Fruit fly (Drosophila melanogaster) whole organism, prepupa: ENCODE results near the gene Surf1.
A peak's percentile ranks its signal among the peaks of the same experiment; 100 is the strongest.

Experiments
- Blimp-1 ChIP-seq: fragments of 200-800 bp; sonication (Bioruptor generic); optimal IDR thresholded peaks from 3 replicates; lab custom pipeline; 2017; ENCODE audit warnings: missing biosample characterization, missing genetic modification characterization, mild to moderate bottlenecking, moderate library complexity, missing genetic modification reagents
- CG10631 ChIP-seq: fragments of 200-800 bp; sonication (Bioruptor generic); optimal IDR thresholded peaks from 2 replicates; lab custom pipeline; 2016; ENCODE audit warnings: missing biosample characterization, missing genetic modification characterization
- CG11294 ChIP-seq: fragments of 200-800 bp; sonication (Bioruptor generic); IDR thresholded peaks from 2 replicates; pipeline ENCODE4 v1.3.6; 2022; ENCODE audit warnings: missing biosample characterization, missing genetic modification characterization
- CG11902 ChIP-seq: fragments of 200-800 bp; sonication (Bioruptor generic); optimal IDR thresholded peaks from 3 replicates; lab custom pipeline; 2016; ENCODE audit warnings: missing biosample characterization, missing genetic modification characterization
- CG15336 ChIP-seq: fragments of 200-800 bp; sonication (Bioruptor generic); IDR thresholded peaks from 2 replicates; pipeline ENCODE4 v1.3.6; 2022; ENCODE audit warnings: missing biosample characterization, missing genetic modification characterization
- CG16779 ChIP-seq: fragments of 200-800 bp; sonication (Bioruptor generic); optimal IDR thresholded peaks from 3 replicates; lab custom pipeline; 2017; ENCODE audit warnings: missing biosample characterization, mild to moderate bottlenecking, missing genetic modification characterization
- CG3032 ChIP-seq: fragments of 200-800 bp; optimal IDR thresholded peaks from 2 replicates; lab custom pipeline; 2019; ENCODE audit warnings: missing biosample characterization, mild to moderate bottlenecking, missing genetic modification characterization, moderate library complexity
- CG31627 ChIP-seq: fragments of 200-800 bp; sonication (Bioruptor generic); optimal IDR thresholded peaks from 3 replicates; lab custom pipeline; 2016; ENCODE audit warnings: missing biosample characterization, missing genetic modification characterization
- CG34406 ChIP-seq: fragments of 200-800 bp; sonication (Bioruptor generic); optimal IDR thresholded peaks from 3 replicates; lab custom pipeline; 2016; ENCODE audit warnings: missing biosample characterization, missing genetic modification characterization
- CG4318 ChIP-seq: fragments of 200-800 bp; sonication (Bioruptor generic); optimal IDR thresholded peaks from 3 replicates; lab custom pipeline; 2017; ENCODE audit warnings: missing biosample characterization, mild to moderate bottlenecking, missing genetic modification characterization
- CG6163 ChIP-seq: fragments of 200-800 bp; sonication (Bioruptor generic); IDR thresholded peaks from 3 replicates; pipeline ENCODE4 v1.3.6; 2022; ENCODE audit warnings: missing biosample characterization, missing genetic modification characterization
- CG6276 ChIP-seq: fragments of 200-800 bp; sonication (Bioruptor generic); optimal IDR thresholded peaks from 2 replicates; lab custom pipeline; 2017; ENCODE audit warnings: missing biosample characterization, mild to moderate bottlenecking, missing genetic modification characterization
- CG6792 ChIP-seq: fragments of 200-800 bp; sonication (Bioruptor generic); optimal IDR thresholded peaks from 3 replicates; lab custom pipeline; 2016; ENCODE audit warnings: missing biosample characterization, missing genetic modification characterization
- CG6854 ChIP-seq: fragments of 200-800 bp; sonication (Bioruptor generic); optimal IDR thresholded peaks from 2 replicates; lab custom pipeline; 2017; ENCODE audit warnings: missing biosample characterization, mild to moderate bottlenecking, missing genetic modification characterization
- CG7368 ChIP-seq: fragments of 200-800 bp; sonication (Bioruptor generic); optimal IDR thresholded peaks from 3 replicates; lab custom pipeline; 2016; ENCODE audit warnings: missing biosample characterization, missing genetic modification characterization
- CG8632 ChIP-seq: fragments of 200-800 bp; sonication (Bioruptor generic); optimal IDR thresholded peaks from 3 replicates; lab custom pipeline; 2016; ENCODE audit warnings: missing biosample characterization, missing genetic modification characterization
- CG9139 ChIP-seq: fragments of 200-800 bp; sonication (Bioruptor generic); optimal IDR thresholded peaks from 3 replicates; lab custom pipeline; 2017; ENCODE audit warnings: missing biosample characterization, mild to moderate bottlenecking, missing genetic modification characterization
- Eip75B ChIP-seq: fragments of 200-800 bp; sonication (Bioruptor generic); optimal IDR thresholded peaks from 3 replicates; lab custom pipeline; 2016; ENCODE audit warnings: missing biosample characterization, missing genetic modification characterization
- Eip78C ChIP-seq: fragments of 200-800 bp; sonication (Bioruptor generic); peaks from one replicate; lab custom pipeline; 2016; ENCODE audit warnings: missing biosample characterization, missing genetic modification characterization
- Eip93F ChIP-seq: fragments of 200-800 bp; sonication (Bioruptor generic); optimal IDR thresholded peaks from 2 replicates; lab custom pipeline; 2016; ENCODE audit warnings: missing biosample characterization, mild to moderate bottlenecking, missing genetic modification characterization
- Ets21C ChIP-seq: fragments of 200-800 bp; sonication (Bioruptor generic); optimal IDR thresholded peaks from 3 replicates; lab custom pipeline; 2016; ENCODE audit warnings: missing biosample characterization, missing genetic modification characterization
- Ets96B ChIP-seq: fragments of 200-800 bp; optimal IDR thresholded peaks from 2 replicates; lab custom pipeline; 2019; ENCODE audit warnings: missing biosample characterization, mild to moderate bottlenecking, missing genetic modification characterization, moderate library complexity
- Hr39 ChIP-seq: fragments of 200-800 bp; sonication (Bioruptor generic); optimal IDR thresholded peaks from 2 replicates; lab custom pipeline; 2016; ENCODE audit warnings: missing biosample characterization, missing genetic modification characterization
- Hr4 ChIP-seq: fragments of 200-800 bp; sonication (Bioruptor generic); optimal IDR thresholded peaks from 3 replicates; lab custom pipeline; 2016; ENCODE audit warnings: missing biosample characterization, missing genetic modification characterization
- Lpt ChIP-seq: fragments of 200-800 bp; sonication (Bioruptor generic); optimal IDR thresholded peaks from 3 replicates; lab custom pipeline; 2016; ENCODE audit warnings: missing biosample characterization, missing genetic modification characterization
- Met ChIP-seq: fragments of 200-800 bp; sonication (Bioruptor generic); optimal IDR thresholded peaks from 3 replicates; lab custom pipeline; 2016; ENCODE audit warnings: missing biosample characterization, missing genetic modification characterization
- OdsH ChIP-seq: fragments of 200-800 bp; sonication (Bioruptor generic); optimal IDR thresholded peaks from 3 replicates; lab custom pipeline; 2016; ENCODE audit warnings: missing biosample characterization, missing genetic modification characterization
- Smox ChIP-seq: fragments of 200-800 bp; sonication (Bioruptor generic); optimal IDR thresholded peaks from 3 replicates; lab custom pipeline; 2016; ENCODE audit warnings: missing biosample characterization, missing genetic modification characterization
- Sox102F ChIP-seq: fragments of 200-800 bp; sonication (Bioruptor generic); optimal IDR thresholded peaks from 2 replicates; lab custom pipeline; 2016; ENCODE audit warnings: missing biosample characterization, mild to moderate bottlenecking, missing genetic modification characterization
- Sox14 ChIP-seq: fragments of 200-800 bp; sonication (Bioruptor generic); optimal IDR thresholded peaks from 3 replicates; lab custom pipeline; 2016; ENCODE audit warnings: missing biosample characterization, missing genetic modification characterization
- achi ChIP-seq: fragments of 200-800 bp; sonication (Bioruptor generic); optimal IDR thresholded peaks from 3 replicates; lab custom pipeline; 2016; ENCODE audit warnings: missing biosample characterization, missing genetic modification characterization
- acj6 ChIP-seq: fragments of 200-800 bp; sonication (Bioruptor generic); optimal IDR thresholded peaks from 3 replicates; lab custom pipeline; 2016; ENCODE audit warnings: missing biosample characterization, missing genetic modification characterization
- cyc ChIP-seq: fragments of 200-800 bp; sonication (Bioruptor generic); optimal IDR thresholded peaks from 3 replicates; lab custom pipeline; 2016; ENCODE audit warnings: missing biosample characterization, missing genetic modification characterization
- dac ChIP-seq: fragments of 200-800 bp; sonication (Bioruptor generic); optimal IDR thresholded peaks from 2 replicates; lab custom pipeline; 2017; ENCODE audit warnings: missing biosample characterization, mild to moderate bottlenecking, missing genetic modification characterization
- dsx ChIP-seq: fragments of 200-800 bp; optimal IDR thresholded peaks from 3 replicates; lab custom pipeline; 2019; ENCODE audit warnings: missing biosample characterization, mild to moderate bottlenecking, missing genetic modification characterization, moderate library complexity; ENCODE audit not compliant: poor library complexity, severe bottlenecking
- eg ChIP-seq: fragments of 200-800 bp; sonication (Bioruptor generic); IDR thresholded peaks from 3 replicates; pipeline ENCODE4 v1.3.6; 2022; ENCODE audit warnings: missing biosample characterization, missing genetic modification characterization
- fd59A ChIP-seq: fragments of 200-800 bp; sonication (Bioruptor generic); optimal IDR thresholded peaks from 2 replicates; lab custom pipeline; 2017; ENCODE audit warnings: missing biosample characterization, mild to moderate bottlenecking, missing genetic modification characterization, missing genetic modification reagents
- fd85E ChIP-seq: fragments of 200-800 bp; sonication (Bioruptor generic); optimal IDR thresholded peaks from 3 replicates; lab custom pipeline; 2016; ENCODE audit warnings: missing biosample characterization, missing genetic modification characterization
- lz ChIP-seq: fragments of 200-800 bp; sonication (Bioruptor generic); optimal IDR thresholded peaks from 3 replicates; lab custom pipeline; 2016; ENCODE audit warnings: missing biosample characterization, missing genetic modification characterization
- net ChIP-seq: fragments of 200-800 bp; sonication (Bioruptor generic); optimal IDR thresholded peaks from 3 replicates; lab custom pipeline; 2016; ENCODE audit warnings: missing biosample characterization, missing genetic modification characterization
- pdm3 ChIP-seq: fragments of 200-800 bp; sonication (Bioruptor generic); optimal IDR thresholded peaks from 3 replicates; lab custom pipeline; 2016; ENCODE audit warnings: missing biosample characterization, missing genetic modification characterization
- salr ChIP-seq, 2 experiments: fragments of 200-800 bp; sonication (Bioruptor generic); optimal IDR thresholded peaks; 3 replicates each; lab custom pipeline; 2016 to 2018; ENCODE audit warnings: missing biosample characterization in 2 of 2, missing genetic modification characterization in 2 of 2, mild to moderate bottlenecking in 1 of 2
- spab ChIP-seq: fragments of 200-800 bp; sonication (Bioruptor generic); optimal IDR thresholded peaks from 2 replicates; lab custom pipeline; 2017; ENCODE audit warnings: missing biosample characterization, mild to moderate bottlenecking, missing genetic modification characterization, missing genetic modification reagents
- ss ChIP-seq, 2 experiments: fragments of 200-800 bp; sonication (Bioruptor generic); optimal IDR thresholded peaks; 2 replicates in 1 of 2; 3 replicates in 1 of 2; lab custom pipeline; 2017 to 2018; ENCODE audit warnings: mild to moderate bottlenecking in 2 of 2, missing biosample characterization in 2 of 2, missing genetic modification characterization in 2 of 2, moderate library complexity in 1 of 2
- topi ChIP-seq: fragments of 200-800 bp; sonication (Bioruptor generic); optimal IDR thresholded peaks from 3 replicates; lab custom pipeline; 2016; ENCODE audit warnings: missing biosample characterization, missing genetic modification characterization
- vri ChIP-seq: fragments of 200-800 bp; sonication (Bioruptor generic); optimal IDR thresholded peaks from 3 replicates; lab custom pipeline; 2016; ENCODE audit warnings: missing biosample characterization, mild to moderate bottlenecking, missing genetic modification characterization

Surf1 gene

DNA sequence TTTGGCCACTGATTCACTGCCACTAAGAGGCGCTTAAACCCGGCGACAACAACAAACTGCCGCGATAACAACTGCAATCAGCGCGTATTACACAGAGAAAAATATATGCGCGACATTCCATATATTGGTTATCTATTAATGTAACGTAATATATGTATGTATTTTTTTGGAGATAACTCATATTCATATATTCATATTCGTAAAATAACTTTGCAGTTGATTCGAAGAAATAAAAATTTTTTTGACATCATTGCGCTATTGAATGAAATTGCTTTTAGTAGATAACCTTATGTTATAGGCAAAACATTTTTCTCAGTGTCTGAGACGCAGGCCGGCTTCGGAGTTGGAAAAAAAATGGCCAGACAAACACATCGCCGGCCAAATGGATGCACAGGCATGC, 38.8 kb downstream of the Surf1 start (continued):
- TF ChIP-seq CG6163 (GFP tag; lab: Robert Waterston, UW), result peak; percentile 55; the same call in 2 of the 3 replicates
- TF ChIP-seq Hr4, result peak; percentile 84
- peak; percentile 35 for TF ChIP-seq Ets96B (tag; lab: Kevin White, UChicago)
- TF ChIP-seq pdm3 (GFP tag; lab: Kevin White, UChicago), result peak; percentile 64
- TF ChIP-seq fd85E (GFP tag; lab: Kevin White, UChicago), result no peak
- TF ChIP-seq cyc (GFP tag; lab: Kevin White, UChicago), result peak; percentile 21
- TF ChIP-seq Eip75B, result peak; percentile 38
- no peak for TF ChIP-seq Blimp-1 (GFP tag; lab: Kevin White, UChicago)
- no peak for TF ChIP-seq CG9139 (GFP tag; lab: Kevin White, UChicago)
- TF ChIP-seq Ets21C (GFP tag; lab: Kevin White, UChicago), result no peak
- peak; percentile 39 for TF ChIP-seq CG34406 (GFP tag; lab: Kevin White, UChicago)
- TF ChIP-seq Eip93F (GFP tag; lab: Kevin White, UChicago), result no peak
- peak; percentile 57 for TF ChIP-seq net (GFP tag; lab: Kevin White, UChicago)
- no peak for TF ChIP-seq spab
- peak; percentile 48 for TF ChIP-seq Smox
- peak; percentile 53 for TF ChIP-seq CG4318 (GFP tag; lab: Kevin White, UChicago)
- TF ChIP-seq ss (GFP tag; optimal IDR thresholded peaks at IDR 0.05; lab: Kevin White, UChicago), result peak in 1 of 2 experiments; percentile 8
- TF ChIP-seq CG7368, result no peak
- TF ChIP-seq CG15336, result peak; percentile 76

DNA sequence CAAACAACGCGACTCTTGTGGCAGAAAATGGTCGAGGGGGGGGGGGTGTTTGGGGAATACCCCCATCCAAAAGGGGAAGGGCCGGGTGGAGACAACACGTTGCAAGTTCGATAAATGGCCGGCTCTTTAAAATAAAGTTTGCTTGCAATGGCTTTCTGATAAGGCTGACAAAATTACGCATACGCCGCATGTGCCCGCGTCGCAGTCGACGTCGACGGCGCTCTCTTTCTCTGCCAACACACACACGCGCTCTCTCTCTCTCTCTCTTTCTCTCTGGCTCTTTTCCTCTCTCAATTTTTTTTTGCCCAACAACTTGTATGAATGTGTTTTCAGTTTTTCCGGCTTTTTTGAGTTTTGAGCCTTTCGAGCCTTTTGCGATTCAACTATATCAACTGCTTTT, 39.3 kb downstream of the Surf1 start:
- TF ChIP-seq salr (GFP tag; optimal IDR thresholded peaks at IDR 0.05; lab: Kevin White, UChicago) (no peak), Sox14 (GFP tag; lab: Kevin White, UChicago) (no peak), topi (GFP tag; lab: Kevin White, UChicago) (no peak), ss (GFP tag; optimal IDR thresholded peaks at IDR 0.05; lab: Kevin White, UChicago) (no peak), CG34406 (GFP tag; lab: Kevin White, UChicago) (no peak), CG6854 (GFP tag; lab: Kevin White, UChicago) (no peak), CG10631 (no peak), CG3032 (tag; lab: Kevin White, UChicago) (no peak), CG6792 (GFP tag; lab: Kevin White, UChicago) (no peak), Eip75B (no peak), Blimp-1 (GFP tag; lab: Kevin White, UChicago) (no peak)

- no peak for TF ChIP-seq CG6792 (GFP tag; lab: Kevin White, UChicago)
- 0 out of 3 replicates have a peak, but pooled peaks have one; percentile 12 for TF ChIP-seq eg
- TF ChIP-seq CG15336, result no peak
- TF ChIP-seq CG6276 (GFP tag; lab: Kevin White, UChicago), result no peak
- TF ChIP-seq Lpt (GFP tag; lab: Kevin White, UChicago), result no peak
- TF ChIP-seq Hr4, result no peak
- TF ChIP-seq vri (GFP tag; lab: Kevin White, UChicago), result no peak
- TF ChIP-seq dac, result no peak
- no peak for TF ChIP-seq CG8632
- TF ChIP-seq CG34406 (GFP tag; lab: Kevin White, UChicago), result no peak
- TF ChIP-seq Sox102F (GFP tag; lab: Kevin White, UChicago), result no peak
- no peak for TF ChIP-seq CG9139 (GFP tag; lab: Kevin White, UChicago)
- TF ChIP-seq Ets96B (tag; lab: Kevin White, UChicago), result no peak
- TF ChIP-seq net (GFP tag; lab: Kevin White, UChicago), result peak; percentile 17
- peak; percentile 22 for TF ChIP-seq OdsH (GFP tag; lab: Kevin White, UChicago)
- no peak for TF ChIP-seq lz (GFP tag; lab: Kevin White, UChicago)
- peak; percentile 61 for TF ChIP-seq Eip78C (GFP tag; lab: Kevin White, UChicago)
- TF ChIP-seq CG11902 (GFP tag; lab: Kevin White, UChicago), result no peak
- TF ChIP-seq CG31627 (GFP tag; lab: Kevin White, UChicago), result no peak
- no peak for TF ChIP-seq dsx (GFP tag; lab: Kevin White, UChicago)
- TF ChIP-seq achi (GFP tag; lab: Kevin White, UChicago), result no peak
- TF ChIP-seq Eip75B, result no peak
- no peak for TF ChIP-seq Met (GFP tag; lab: Kevin White, UChicago)
- TF ChIP-seq CG4318 (GFP tag; lab: Kevin White, UChicago), result no peak
- no peak for TF ChIP-seq CG7368
- TF ChIP-seq Smox, result no peak
- no peak for TF ChIP-seq Eip93F (GFP tag; lab: Kevin White, UChicago)
- no peak for TF ChIP-seq CG16779 (tag; lab: Kevin White, UChicago)
- 0 out of 2 replicates have a peak, but pooled peaks have one; percentile 21 for TF ChIP-seq CG11294 (GFP tag; lab: Robert Waterston, UW)
- no peak for TF ChIP-seq cyc (GFP tag; lab: Kevin White, UChicago)
- TF ChIP-seq fd59A (GFP tag; lab: Kevin White, UChicago), result no peak
- TF ChIP-seq Hr39 (GFP tag; lab: Kevin White, UChicago), result peak; percentile 13
- no peak for TF ChIP-seq pdm3 (GFP tag; lab: Kevin White, UChicago)
- TF ChIP-seq ss (GFP tag; optimal IDR thresholded peaks at IDR 0.05; lab: Kevin White, UChicago), result no peak
- TF ChIP-seq acj6, result no peak
These were observed 40.5 kb downstream of the Surf1 start, which contains the start of gene Mp for dm6 chr3L:6998692-6999091. Gene Mp (plus strand): TSS chr3L:6998843.
